Worm (Caenorhabditis elegans) whole organism, L3 larva: ENCODE measurements around the gene T10C6.10.

Experiments used
- fkh-2 ChIP-seq: fragments of 150-350 bp; optimal IDR thresholded peaks from 2 replicates; lab custom pipeline; 2014; ENCODE audit warnings: missing biosample characterization, missing genetic modification reagents, missing genetic modification characterization
- nhr-76 ChIP-seq: fragments of 150-350 bp; sonication (generic microtip); optimal IDR thresholded peaks from 5 replicates; lab custom pipeline; 2014; ENCODE audit warnings: missing biosample characterization, missing genetic modification characterization
- unc-62 ChIP-seq: fragments of 150-350 bp; sonication (generic microtip); optimal IDR thresholded peaks from 4 replicates; lab custom pipeline; 2014; ENCODE audit warnings: missing biosample characterization, missing genetic modification reagents, missing genetic modification characterization
- ztf-11 ChIP-seq: fragments of 150-350 bp; optimal IDR thresholded peaks from 2 replicates; lab custom pipeline; 2014; ENCODE audit warnings: missing biosample characterization, missing genetic modification characterization

DNA sequence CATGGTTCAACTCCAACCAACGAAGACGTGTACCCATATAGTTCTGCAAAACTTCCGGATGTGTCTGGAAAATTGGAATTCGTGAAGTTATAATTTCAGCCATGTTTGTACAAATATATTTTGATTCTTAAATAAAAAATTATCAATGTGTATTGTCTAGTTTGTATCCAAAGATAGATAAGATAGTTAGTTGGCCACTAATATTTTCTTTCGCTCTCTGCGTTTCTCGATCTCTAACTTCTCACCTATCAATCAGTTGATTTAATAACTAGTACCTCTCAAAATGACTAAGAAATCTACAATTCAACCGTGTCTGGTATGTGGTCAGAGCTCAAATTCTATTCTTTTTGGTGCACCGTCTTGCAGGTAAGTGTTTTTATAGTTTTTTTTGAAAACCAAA, 35.0 kb downstream of the T10C6.10 start, which contains the start of gene nhr-176:
- TF ChIP-seq ztf-11 (tag; lab: Kevin White, UChicago) (no peak), fkh-2 (tag; lab: Kevin White, UChicago) (no peak), unc-62 (no peak), nhr-76 (tag; lab: Kevin White, UChicago) (no peak)
